Fruit fly (Drosophila melanogaster) whole organism: Measurements from ENCODE around the gene CG31098.

Source experiments
- CG8478 ChIP-seq: fragments of >200 bp; optimal IDR thresholded peaks from 2 replicates; lab custom pipeline; 2018; ENCODE audit warnings: inconsistent platforms
- Dll ChIP-seq: fragments of >200 bp; optimal IDR thresholded peaks from 2 replicates; lab custom pipeline; 2017
- EcR ChIP-seq, 2 experiments: fragments of >200 bp; optimal IDR thresholded peaks; 2 replicates each; lab custom pipeline; 2017; ENCODE audit warnings: missing biosample characterization in 2 of 2, missing genetic modification characterization in 2 of 2, missing genetic modification reagents in 2 of 2
- pan ChIP-seq: fragments of >200 bp; optimal IDR thresholded peaks from 2 replicates; lab custom pipeline; 2017
- psq ChIP-seq: fragments of >200 bp; optimal IDR thresholded peaks from 2 replicates; lab custom pipeline; 2017
- usp ChIP-seq: fragments of >200 bp; optimal IDR thresholded peaks from 2 replicates; lab custom pipeline; 2017; ENCODE audit warnings: missing biosample characterization, missing genetic modification characterization, mixed read lengths

- TF ChIP-seq CG8478 (no peak), usp (GFP tag; lab: Kevin White, UChicago) (no peak), Dll (lab: Kevin White, UChicago) (no peak), psq (lab: Kevin White, UChicago) (no peak), EcR (GFP tag; optimal IDR thresholded peaks at IDR 0.05; lab: Kevin White, UChicago) (no peak), pan (no peak)
These were observed 36.3 kb upstream of the CG31098 start, which contains the start of gene CHKov1 for dm6 chr3R:25329079-25329478.
